Worm (Caenorhabditis elegans) whole organism, L1 larva: ENCODE measurements around the gene end-1.

Source experiments
- Y116A8C.19 ChIP-seq: sonication (generic microtip); optimal IDR thresholded peaks from 2 replicates; lab custom pipeline; 2016; ENCODE audit warnings: missing compliant biosample characterization, missing genetic modification characterization, borderline replicate concordance
- ama-1 ChIP-seq: fragments of 150-350 bp; optimal IDR thresholded peaks from 2 replicates; lab custom pipeline; 2014
- elt-3 ChIP-seq, 6 experiments: fragments of 150-350 bp in 1 of 6; sonication (generic microtip); optimal IDR thresholded peaks; 2 replicates each; lab custom pipeline; 2017 to 2018; ENCODE audit warnings: missing biosample characterization in 6 of 6, missing genetic modification characterization in 6 of 6, inconsistent platforms in 1 of 6
- mdl-1 ChIP-seq, 2 experiments: fragments of 150-350 bp; optimal IDR thresholded peaks; 2 replicates each; lab custom pipeline; 2014 to 2017; ENCODE audit warnings: missing biosample characterization in 2 of 2, missing genetic modification characterization in 2 of 2, inconsistent platforms in 1 of 2
- nhr-11 ChIP-seq: fragments of 150-350 bp; optimal IDR thresholded peaks from 2 replicates; lab custom pipeline; 2014; ENCODE audit warnings: missing biosample characterization, missing genetic modification characterization
- nhr-71 ChIP-seq: sonication (generic microtip); optimal IDR thresholded peaks from 2 replicates; lab custom pipeline; 2016; ENCODE audit warnings: mild to moderate bottlenecking, missing genetic modification characterization, moderate library complexity, missing compliant biosample characterization
- nhr-76 ChIP-seq: sonication (generic microtip); optimal IDR thresholded peaks from 2 replicates; lab custom pipeline; 2017; ENCODE audit warnings: missing biosample characterization, missing genetic modification characterization
- skn-1 ChIP-seq: fragments of 150-350 bp; optimal IDR thresholded peaks from 2 replicates; lab custom pipeline; 2014; ENCODE audit warnings: missing biosample characterization, missing genetic modification characterization
- unc-62 ChIP-seq: fragments of 150-350 bp; optimal IDR thresholded peaks from 2 replicates; lab custom pipeline; 2014; ENCODE audit warnings: missing biosample characterization, missing genetic modification reagents, missing genetic modification characterization
- unc-86 ChIP-seq: sonication (generic microtip); optimal IDR thresholded peaks from 2 replicates; lab custom pipeline; 2016; ENCODE audit warnings: missing genetic modification characterization, missing compliant biosample characterization
- ztf-11 ChIP-seq, 2 experiments: sonication (generic microtip); optimal IDR thresholded peaks; 2 replicates each; lab custom pipeline; 2016 to 2017; ENCODE audit warnings: missing genetic modification characterization in 2 of 2, missing biosample characterization in 1 of 2, missing compliant biosample characterization in 1 of 2

DNA sequence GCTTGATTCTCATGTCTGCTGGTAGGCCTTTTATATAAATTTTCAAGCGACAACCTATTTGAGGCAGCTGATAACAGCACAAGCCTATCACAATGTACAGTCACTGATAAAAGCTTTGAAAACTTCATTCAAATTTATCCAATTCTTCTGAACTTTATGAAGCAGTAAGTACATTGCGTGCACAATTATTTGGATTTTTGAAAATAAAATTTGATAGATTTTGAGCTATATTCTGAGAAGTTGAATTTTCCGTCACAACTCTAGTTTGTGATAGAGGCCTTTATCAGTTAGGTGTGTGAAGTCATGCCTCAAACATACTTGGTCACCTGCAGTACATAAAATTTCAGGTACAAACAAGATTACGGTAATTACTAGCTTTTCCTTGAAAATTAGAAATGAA lies 33.7 kb downstream of the end-1 start, which contains the start of the genes mtl-2 and T08G5.1:
- no peak for TF ChIP-seq ama-1
- TF ChIP-seq elt-3 (tag; optimal IDR thresholded peaks at IDR 0.05; lab: Kevin White, UChicago): no peak
- TF ChIP-seq nhr-76 (tag; lab: Kevin White, UChicago): no peak
- TF ChIP-seq mdl-1 (tag; optimal IDR thresholded peaks at IDR 0.05; lab: Kevin White, UChicago): no peak
- TF ChIP-seq nhr-11: no peak
- no peak for TF ChIP-seq skn-1 (tag; lab: Kevin White, UChicago)
- TF ChIP-seq Y116A8C.19: no peak
- no peak for TF ChIP-seq ztf-11 (tag; optimal IDR thresholded peaks at IDR 0.05; lab: Kevin White, UChicago)
- TF ChIP-seq nhr-71 (tag; lab: Kevin White, UChicago): no peak
- TF ChIP-seq unc-86: no peak
- no peak for TF ChIP-seq unc-62 (GFP tag; lab: Kevin White, UChicago)
